Fruit fly (Drosophila melanogaster) whole organism, embryonic: ENCODE results near the gene CG15353.

Experiments used
- Abd-B ChIP-seq: fragments of 200-800 bp; sonication (Bioruptor generic); optimal IDR thresholded peaks from 2 replicates; lab custom pipeline; 2018; ENCODE audit warnings: missing biosample characterization, mild to moderate bottlenecking, missing genetic modification characterization, moderate library complexity
- Blimp-1 ChIP-seq: fragments of 200-800 bp; sonication (Bioruptor generic); optimal IDR thresholded peaks from 3 replicates; lab custom pipeline; 2018; ENCODE audit warnings: missing biosample characterization, missing genetic modification characterization, mild to moderate bottlenecking, moderate library complexity, missing genetic modification reagents
- CG10147 ChIP-seq: fragments of 200-800 bp; sonication (Bioruptor generic); optimal IDR thresholded peaks from 2 replicates; lab custom pipeline; 2019; ENCODE audit warnings: missing biosample characterization, mild to moderate bottlenecking, missing genetic modification characterization, moderate library complexity
- CG10321 ChIP-seq: fragments of 200-800 bp; sonication (Bioruptor generic); IDR thresholded peaks from 2 replicates; pipeline ENCODE4 v1.3.6; 2022; ENCODE audit warnings: missing biosample characterization, missing genetic modification characterization
- CG12219 ChIP-seq: fragments of 200-800 bp; sonication (Bioruptor generic); optimal IDR thresholded peaks from 3 replicates; lab custom pipeline; 2018; ENCODE audit warnings: missing biosample characterization, mild to moderate bottlenecking, missing genetic modification characterization
- CG1233 ChIP-seq: fragments of 200-800 bp; sonication (Bioruptor generic); optimal IDR thresholded peaks from 4 replicates; lab custom pipeline; 2018; ENCODE audit warnings: missing biosample characterization, mild to moderate bottlenecking, missing genetic modification characterization
- CG13287 ChIP-seq: fragments of 200-800 bp; sonication (Bioruptor generic); IDR thresholded peaks from 2 replicates; pipeline ENCODE4 v1.3.6; 2022; ENCODE audit warnings: missing biosample characterization, missing genetic modification characterization; ENCODE audit not compliant: partially characterized antibody
- CG15696 ChIP-seq: fragments of 200-800 bp; sonication (Bioruptor generic); optimal IDR thresholded peaks from 2 replicates; lab custom pipeline; 2019; ENCODE audit warnings: missing biosample characterization, mild to moderate bottlenecking, missing genetic modification characterization, moderate library complexity
- CG17568 ChIP-seq: fragments of 200-800 bp; sonication (Bioruptor generic); optimal IDR thresholded peaks from 2 replicates; lab custom pipeline; 2018; ENCODE audit warnings: missing biosample characterization, mild to moderate bottlenecking, missing genetic modification characterization, moderate library complexity
- CG17802 ChIP-seq: fragments of 200-800 bp; sonication (Bioruptor generic); optimal IDR thresholded peaks from 2 replicates; lab custom pipeline; 2018; ENCODE audit warnings: missing biosample characterization, mild to moderate bottlenecking, missing genetic modification characterization, moderate library complexity
- CG18262 ChIP-seq: fragments of 200-800 bp; optimal IDR thresholded peaks from 3 replicates; lab custom pipeline; 2019; ENCODE audit warnings: missing biosample characterization, mild to moderate bottlenecking, missing genetic modification characterization, moderate library complexity
- CG18599 ChIP-seq: fragments of 200-800 bp; sonication (Bioruptor generic); optimal IDR thresholded peaks from 3 replicates; lab custom pipeline; 2017; ENCODE audit warnings: missing biosample characterization, missing genetic modification characterization, mild to moderate bottlenecking, moderate library complexity, missing genetic modification reagents
- CG2678 ChIP-seq: fragments of 200-800 bp; sonication (Bioruptor generic); optimal IDR thresholded peaks from 3 replicates; lab custom pipeline; 2019; ENCODE audit warnings: missing biosample characterization, mild to moderate bottlenecking, missing genetic modification characterization, moderate library complexity
- CG2712 ChIP-seq: fragments of 200-800 bp; optimal IDR thresholded peaks from 3 replicates; lab custom pipeline; 2019; ENCODE audit warnings: missing biosample characterization, mild to moderate bottlenecking, missing genetic modification characterization, moderate library complexity
- CG2889 ChIP-seq: fragments of 200-800 bp; sonication (Bioruptor generic); IDR thresholded peaks from 3 replicates; pipeline ENCODE4 v1.3.6; 2022; ENCODE audit warnings: missing biosample characterization, missing genetic modification characterization
- CG4328 ChIP-seq: fragments of 200-800 bp; sonication (Bioruptor generic); optimal IDR thresholded peaks from 3 replicates; lab custom pipeline; 2017; ENCODE audit warnings: missing biosample characterization, missing genetic modification reagents, missing genetic modification characterization
- CG6854 ChIP-seq: fragments of 200-800 bp; sonication (Bioruptor generic); optimal IDR thresholded peaks from 3 replicates; lab custom pipeline; 2017; ENCODE audit warnings: missing biosample characterization, mild to moderate bottlenecking, missing genetic modification characterization
- CG8478 ChIP-seq: fragments of >200 bp; optimal IDR thresholded peaks from 2 replicates; lab custom pipeline; 2018
- CG9817 ChIP-seq: fragments of 200-800 bp; sonication (Bioruptor generic); optimal IDR thresholded peaks from 2 replicates; lab custom pipeline; 2018; ENCODE audit warnings: missing biosample characterization, mild to moderate bottlenecking, missing genetic modification characterization, moderate library complexity
- CG9876 ChIP-seq: fragments of 200-800 bp; sonication (Bioruptor generic); optimal IDR thresholded peaks from 2 replicates; lab custom pipeline; 2016; ENCODE audit warnings: missing biosample characterization, missing genetic modification characterization
- H15 ChIP-seq: fragments of 200-800 bp; sonication (Bioruptor generic); IDR thresholded peaks from 3 replicates; pipeline ENCODE4 v1.3.6; 2022; ENCODE audit warnings: missing biosample characterization, missing genetic modification characterization
- Kr ChIP-seq: fragments of 200-800 bp; sonication (Bioruptor generic); optimal IDR thresholded peaks from 2 replicates; lab custom pipeline; 2017; ENCODE audit warnings: missing biosample characterization, mild to moderate bottlenecking, missing genetic modification characterization
- Med ChIP-seq: fragments of 200-800 bp; sonication (Bioruptor generic); peaks from one replicate; lab custom pipeline; 2016; ENCODE audit warnings: missing biosample characterization, missing genetic modification characterization, mild to moderate bottlenecking, inconsistent platforms, moderate library complexity
- Ptx1 ChIP-seq: fragments of 200-800 bp; sonication (Bioruptor generic); IDR thresholded peaks from 2 replicates; pipeline ENCODE4 v1.3.6; 2022; ENCODE audit warnings: missing biosample characterization, missing genetic modification characterization
- Scr ChIP-seq: fragments of 200-800 bp; sonication (Bioruptor generic); IDR thresholded peaks from 2 replicates; pipeline ENCODE4 v1.3.6; 2022; ENCODE audit warnings: missing biosample characterization, missing genetic modification characterization; ENCODE audit not compliant: partially characterized antibody
- Six4 ChIP-seq: fragments of 200-800 bp; sonication (Bioruptor generic); optimal IDR thresholded peaks from 2 replicates; lab custom pipeline; 2016; ENCODE audit warnings: missing biosample characterization, missing genetic modification characterization
- Trl ChIP-seq, 3 experiments: fragments of >200 bp in 2 of 3; fragments of 200-800 bp in 1 of 3; sonication (Bioruptor generic) in 1 of 3; optimal IDR thresholded peaks; 2 replicates in 1 of 3; 3 replicates in 2 of 3; lab custom pipeline; 2016 to 2017; ENCODE audit warnings: missing biosample characterization in 1 of 3, missing genetic modification characterization in 1 of 3
- Xbp1 ChIP-seq: fragments of 200-800 bp; sonication (Bioruptor generic); optimal IDR thresholded peaks from 3 replicates; lab custom pipeline; 2016; ENCODE audit warnings: missing biosample characterization, mild to moderate bottlenecking, missing genetic modification characterization
- corto ChIP-seq: fragments of 200-800 bp; sonication (Bioruptor generic); optimal IDR thresholded peaks from 2 replicates; lab custom pipeline; 2016; ENCODE audit warnings: missing biosample characterization, mild to moderate bottlenecking, missing genetic modification characterization, moderate library complexity
- croc ChIP-seq: fragments of 200-800 bp; sonication (Bioruptor generic); conservative IDR thresholded peaks from 3 replicates; pipeline ENCODE4 v1.3.6; 2022; ENCODE audit warnings: missing biosample characterization, missing genetic modification characterization
- cwo ChIP-seq: fragments of 200-800 bp; sonication (Bioruptor generic); optimal IDR thresholded peaks from 3 replicates; lab custom pipeline; 2017; ENCODE audit warnings: missing biosample characterization, missing genetic modification characterization, mild to moderate bottlenecking, moderate library complexity, missing genetic modification reagents
- dan ChIP-seq: fragments of 200-800 bp; sonication (Bioruptor generic); IDR thresholded peaks from 2 replicates; pipeline ENCODE4 v1.3.6; 2022; ENCODE audit warnings: missing biosample characterization, missing genetic modification characterization
- danr ChIP-seq: fragments of 200-800 bp; sonication (Bioruptor generic); IDR thresholded peaks from 2 replicates; pipeline ENCODE4 v1.3.6; 2022; ENCODE audit warnings: missing biosample characterization, missing genetic modification characterization
- dmrt11E ChIP-seq: fragments of 200-800 bp; sonication (Bioruptor generic); optimal IDR thresholded peaks from 3 replicates; lab custom pipeline; 2018; ENCODE audit warnings: missing biosample characterization, mild to moderate bottlenecking, missing genetic modification characterization, moderate library complexity
- eyg ChIP-seq: fragments of 200-800 bp; sonication (Bioruptor generic); optimal IDR thresholded peaks from 3 replicates; lab custom pipeline; 2016; ENCODE audit warnings: missing biosample characterization, missing genetic modification characterization
- gsb-n ChIP-seq: fragments of 200-800 bp; sonication (Bioruptor generic); optimal IDR thresholded peaks from 3 replicates; lab custom pipeline; 2018; ENCODE audit warnings: missing biosample characterization, mild to moderate bottlenecking, missing genetic modification characterization
- ham ChIP-seq: fragments of 200-800 bp; sonication (Bioruptor generic); IDR thresholded peaks from 2 replicates; pipeline ENCODE4 v1.3.6; 2022; ENCODE audit warnings: missing biosample characterization, missing genetic modification characterization
- inv ChIP-seq: fragments of 200-800 bp; sonication (Bioruptor generic); IDR thresholded peaks from 2 replicates; pipeline ENCODE4 v1.3.6; 2022; ENCODE audit warnings: missing biosample characterization, missing genetic modification characterization; ENCODE audit not compliant: partially characterized antibody
- kni ChIP-seq: fragments of 200-800 bp; sonication (Bioruptor generic); optimal IDR thresholded peaks from 3 replicates; lab custom pipeline; 2017; ENCODE audit warnings: mild to moderate bottlenecking, missing biosample characterization, missing genetic modification reagents, missing genetic modification characterization
- lmd ChIP-seq: fragments of 200-800 bp; sonication (Bioruptor generic); IDR thresholded peaks from 2 replicates; pipeline ENCODE4 v1.3.6; 2022; ENCODE audit warnings: missing biosample characterization, missing genetic modification characterization
- oc ChIP-seq: fragments of 200-800 bp; sonication (Bioruptor generic); optimal IDR thresholded peaks from 2 replicates; lab custom pipeline; 2018; ENCODE audit warnings: missing biosample characterization, mild to moderate bottlenecking, missing genetic modification characterization, moderate library complexity
- run ChIP-seq: fragments of 200-800 bp; sonication (Bioruptor generic); optimal IDR thresholded peaks from 3 replicates; lab custom pipeline; 2018; ENCODE audit warnings: missing biosample characterization, mild to moderate bottlenecking, missing genetic modification characterization
- sens ChIP-seq: fragments of 200-800 bp; sonication (Bioruptor generic); peaks from one replicate; lab custom pipeline; 2016; ENCODE audit warnings: missing biosample characterization, missing genetic modification characterization
- shn ChIP-seq: fragments of 200-800 bp; sonication (Bioruptor generic); optimal IDR thresholded peaks from 3 replicates; lab custom pipeline; 2016; ENCODE audit warnings: missing biosample characterization, missing genetic modification characterization
- sug ChIP-seq: fragments of 200-800 bp; optimal IDR thresholded peaks from 2 replicates; lab custom pipeline; 2019; ENCODE audit warnings: missing biosample characterization, mild to moderate bottlenecking, missing genetic modification characterization, moderate library complexity
- tin ChIP-seq: fragments of 200-800 bp; sonication (Bioruptor generic); optimal IDR thresholded peaks from 3 replicates; lab custom pipeline; 2016; ENCODE audit warnings: missing biosample characterization, missing genetic modification characterization
- tio ChIP-seq: fragments of 200-800 bp; sonication (Bioruptor generic); optimal IDR thresholded peaks from 2 replicates; lab custom pipeline; 2017; ENCODE audit warnings: missing biosample characterization, missing genetic modification characterization, inconsistent platforms
- unpg ChIP-seq: fragments of 200-800 bp; sonication (Bioruptor generic); optimal IDR thresholded peaks from 3 replicates; lab custom pipeline; 2018; ENCODE audit warnings: missing biosample characterization, mild to moderate bottlenecking, missing genetic modification characterization, moderate library complexity
- usp ChIP-seq: fragments of >200 bp; optimal IDR thresholded peaks from 2 replicates; lab custom pipeline; 2017; ENCODE audit warnings: missing biosample characterization, missing genetic modification characterization
- wor ChIP-seq: fragments of 200-800 bp; sonication (Bioruptor generic); IDR thresholded peaks from 2 replicates; pipeline ENCODE4 v1.3.6; 2022; ENCODE audit warnings: missing biosample characterization, missing genetic modification characterization
- zf30C ChIP-seq: fragments of 200-800 bp; sonication (Bioruptor generic); optimal IDR thresholded peaks from 3 replicates; lab custom pipeline; 2018; ENCODE audit warnings: missing biosample characterization, mild to moderate bottlenecking, missing genetic modification characterization

Gene CG15353

DNA sequence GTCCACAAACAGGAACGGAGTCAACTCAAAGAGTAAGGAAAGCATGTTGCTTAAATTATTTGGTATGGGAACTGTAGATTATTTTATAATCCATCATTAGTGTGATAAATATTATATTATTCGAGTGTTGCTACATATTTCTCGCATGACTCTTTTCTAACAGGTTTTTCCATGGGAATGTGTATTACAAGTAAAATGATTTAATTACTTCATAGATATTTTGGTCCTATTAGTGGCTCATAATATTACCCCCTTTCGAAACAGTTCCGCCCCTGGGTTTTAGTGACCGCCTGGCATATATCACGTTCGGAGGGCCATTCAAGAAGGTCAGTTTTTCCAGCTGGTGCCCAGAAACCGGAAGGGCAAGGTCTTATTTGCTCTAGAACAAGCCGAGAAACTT lies 25.1 kb upstream of the CG15353 start (continued):
- TF ChIP-seq kni (GFP tag; lab: Kevin White, UChicago) (no peak), CG6854 (GFP tag; lab: Kevin White, UChicago) (no peak), tio (peak; percentile 29), unpg (GFP tag; lab: Kevin White, UChicago) (no peak), sens (GFP tag; lab: Kevin White, UChicago) (peak; percentile 65), CG10321 (GFP tag; lab: Robert Waterston, UW) (no peak), gsb-n (no peak), CG2712 (tag; lab: Kevin White, UChicago) (peak; percentile 61), CG18599 (GFP tag; lab: Kevin White, UChicago) (no peak), croc (GFP tag; lab: Robert Waterston, UW) (no peak), tin (GFP tag; lab: Kevin White, UChicago) (peak; percentile 10), CG2678 (tag; lab: Kevin White, UChicago) (peak; percentile 53), CG9817 (tag; lab: Kevin White, UChicago) (peak; percentile 22), Trl (optimal IDR thresholded peaks at IDR 0.05; lab: Kevin White, UChicago) (no peak), Trl (GFP tag; optimal IDR thresholded peaks at IDR 0.05; lab: Kevin White, UChicago) (no peak), CG2889 (GFP tag; lab: Robert Waterston, UW) (no peak), eyg (no peak), Ptx1 (GFP tag; lab: Robert Waterston, UW) (0 out of 2 replicates have a peak, but pooled peaks have one; percentile 23), zf30C (no peak), shn (GFP tag; lab: Kevin White, UChicago) (no peak), H15 (GFP tag; lab: Robert Waterston, UW) (no peak), oc (no peak), run (tag; lab: Kevin White, UChicago) (no peak), cwo (GFP tag; lab: Kevin White, UChicago) (no peak), CG12219 (GFP tag; lab: Kevin White, UChicago) (no peak), Scr (no peak), CG13287 (GFP tag; lab: Robert Waterston, UW) (no peak), wor (GFP tag; lab: Robert Waterston, UW) (no peak), CG18262 (tag; lab: Kevin White, UChicago) (peak; percentile 58), lmd (peak; percentile 29; the same call in 1 of the 2 replicates), dan (GFP tag; lab: Robert Waterston, UW) (no peak), sug (tag; lab: Kevin White, UChicago) (no peak), usp (GFP tag; lab: Kevin White, UChicago) (no peak), CG4328 (GFP tag; lab: Kevin White, UChicago) (no peak), inv (GFP tag; lab: Robert Waterston, UW) (no peak), ham (GFP tag; lab: Robert Waterston, UW) (no peak), CG1233 (GFP tag; lab: Kevin White, UChicago) (peak; percentile 22), Abd-B (GFP tag; lab: Kevin White, UChicago) (peak; percentile 19), dmrt11E (tag; lab: Kevin White, UChicago) (peak; percentile 18), Blimp-1 (GFP tag; lab: Kevin White, UChicago) (peak; percentile 63), Med (peak; percentile 78), danr (GFP tag; lab: Robert Waterston, UW) (no peak), CG10147 (GFP tag; lab: Kevin White, UChicago) (no peak), Six4 (GFP tag; lab: Kevin White, UChicago) (no peak), CG17568 (no peak), CG15696 (tag; lab: Kevin White, UChicago) (peak; percentile 27), CG17802 (tag; lab: Kevin White, UChicago) (no peak), corto (GFP tag; lab: Kevin White, UChicago) (no peak), CG8478 (no peak), Kr (GFP tag; lab: Kevin White, UChicago) (no peak), Xbp1 (GFP tag; lab: Kevin White, UChicago) (no peak), CG9876 (GFP tag; lab: Kevin White, UChicago) (no peak)
